Worm (Caenorhabditis elegans) whole organism, early embryonic: ENCODE data around the gene ints-5.

Experiments
- F13C5.2 ChIP-seq: sonication (generic microtip); optimal IDR thresholded peaks from 2 replicates; lab custom pipeline; 2017; ENCODE audit warnings: mild to moderate bottlenecking, missing genetic modification characterization, inconsistent platforms, missing compliant biosample characterization
- ama-1 ChIP-seq: fragments of 150-350 bp; optimal IDR thresholded peaks from 2 replicates; lab custom pipeline; 2014
- ceh-13 ChIP-seq: fragments of 200-800 bp; sonication (Bioruptor generic); optimal IDR thresholded peaks from 2 replicates; lab custom pipeline; 2018; ENCODE audit warnings: mild to moderate bottlenecking, missing genetic modification characterization, missing compliant biosample characterization
- flt-1 ChIP-seq: fragments of 200-800 bp; sonication (Bioruptor generic); IDR thresholded peaks from 2 replicates; pipeline ENCODE4 v1.3.6; 2022; ENCODE audit warnings: missing genetic modification characterization, missing compliant biosample characterization
- pes-1 ChIP-seq: fragments of 200-800 bp; sonication (Bioruptor generic); IDR thresholded peaks from 2 replicates; pipeline ENCODE4 v1.3.6; 2022; ENCODE audit warnings: missing genetic modification reagents, missing genetic modification characterization, missing compliant biosample characterization

ce11 chrV:18596240-18596639 lies 62.5 kb downstream of the ints-5 start:
- TF ChIP-seq ceh-13 (GFP tag; lab: Kevin White, UChicago) (no peak), flt-1 (GFP tag; lab: Robert Waterston, UW) (no peak), pes-1 (GFP tag; lab: Robert Waterston, UW) (no peak), F13C5.2 (tag; lab: Kevin White, UChicago) (no peak), ama-1 (lab: Kevin White, UChicago) (no peak)
